Worm (Caenorhabditis elegans) whole organism, early embryonic: Measurements from ENCODE around the gene T10G3.1.
A peak's percentile ranks its signal among the peaks of the same experiment; 100 is the strongest.

ENCODE experiments used
- B0310.2 ChIP-seq: sonication (generic microtip); optimal IDR thresholded peaks from 2 replicates; lab custom pipeline; 2016; ENCODE audit warnings: mild to moderate bottlenecking, missing genetic modification characterization, missing compliant biosample characterization
- F13C5.2 ChIP-seq: sonication (generic microtip); optimal IDR thresholded peaks from 2 replicates; lab custom pipeline; 2017; ENCODE audit warnings: mild to moderate bottlenecking, missing genetic modification characterization, inconsistent platforms, missing compliant biosample characterization
- aly-1 ChIP-seq: sonication (generic microtip); optimal IDR thresholded peaks from 2 replicates; lab custom pipeline; 2016; ENCODE audit warnings: missing genetic modification characterization, missing compliant biosample characterization
- ama-1 ChIP-seq: fragments of 150-350 bp; optimal IDR thresholded peaks from 2 replicates; lab custom pipeline; 2014
- ceh-13 ChIP-seq: fragments of 200-800 bp; sonication (Bioruptor generic); optimal IDR thresholded peaks from 2 replicates; lab custom pipeline; 2018; ENCODE audit warnings: mild to moderate bottlenecking, missing genetic modification characterization, missing compliant biosample characterization
- ceh-36 ChIP-seq: sonication (generic microtip); optimal IDR thresholded peaks from 2 replicates; lab custom pipeline; 2016; ENCODE audit warnings: missing genetic modification characterization, inconsistent platforms, missing compliant biosample characterization
- ets-7 ChIP-seq: sonication (generic microtip); optimal IDR thresholded peaks from 2 replicates; lab custom pipeline; 2016; ENCODE audit warnings: missing genotype, missing genetic modification characterization, missing compliant biosample characterization
- flt-1 ChIP-seq: fragments of 200-800 bp; sonication (Bioruptor generic); IDR thresholded peaks from 2 replicates; pipeline ENCODE4 v1.3.6; 2022; ENCODE audit warnings: missing genetic modification characterization, missing compliant biosample characterization
- hmbx-1 ChIP-seq: sonication (generic microtip); optimal IDR thresholded peaks from 2 replicates; lab custom pipeline; 2016; ENCODE audit warnings: mild to moderate bottlenecking, missing genetic modification characterization, missing compliant biosample characterization
- hmg-4 ChIP-seq: fragments of 200-800 bp; sonication (Bioruptor generic); optimal IDR thresholded peaks from 2 replicates; lab custom pipeline; 2018; ENCODE audit warnings: mild to moderate bottlenecking, missing genetic modification characterization, missing compliant biosample characterization
- hnd-1 ChIP-seq: sonication (generic microtip); optimal IDR thresholded peaks from 2 replicates; lab custom pipeline; 2016; ENCODE audit warnings: missing genetic modification characterization, missing compliant biosample characterization
- pes-1 ChIP-seq: fragments of 200-800 bp; sonication (Bioruptor generic); IDR thresholded peaks from 2 replicates; pipeline ENCODE4 v1.3.6; 2022; ENCODE audit warnings: missing genetic modification reagents, missing genetic modification characterization, missing compliant biosample characterization
- scrt-1 ChIP-seq: fragments of 200-800 bp; sonication (Bioruptor generic); IDR thresholded peaks from 2 replicates; pipeline ENCODE4 v1.3.6; 2022; ENCODE audit warnings: missing genetic modification characterization, missing compliant biosample characterization
- sea-1 ChIP-seq: fragments of 200-800 bp; sonication (Bioruptor generic); conservative IDR thresholded peaks from 2 replicates; pipeline ENCODE4 v1.3.6; 2022; ENCODE audit warnings: missing genetic modification characterization, missing compliant biosample characterization
- tbx-11 ChIP-seq: fragments of 200-800 bp; sonication (Bioruptor generic); IDR thresholded peaks from 2 replicates; pipeline ENCODE4 v1.3.6; 2022; ENCODE audit warnings: missing genetic modification characterization, missing compliant biosample characterization
- tbx-37 ChIP-seq: fragments of 200-800 bp; sonication (Bioruptor generic); conservative IDR thresholded peaks from 2 replicates; pipeline ENCODE4 v1.3.6; 2022; ENCODE audit warnings: missing genetic modification reagents, missing genetic modification characterization, missing compliant biosample characterization
- tra-4 ChIP-seq: sonication (generic microtip); optimal IDR thresholded peaks from 2 replicates; lab custom pipeline; 2017; ENCODE audit warnings: missing genetic modification characterization, missing compliant biosample characterization

T10G3.1 gene

ce11 chrV:13497322-13497847 is 23.9 kb upstream of the T10G3.1 start, which contains the start of the genes eea-1 and gut-2:
Gene eea-1 (minus strand): TSS chrV:13497372.
Gene gut-2 (plus strand): TSS chrV:13497690.
- peak; percentile 66 for TF ChIP-seq F13C5.2 (tag; lab: Kevin White, UChicago)
- TF ChIP-seq sea-1 (GFP tag; lab: Robert Waterston, UW) = no peak
- no peak for TF ChIP-seq ceh-36 (tag; lab: Kevin White, UChicago)
- TF ChIP-seq B0310.2 (tag; lab: Kevin White, UChicago) = no peak
- TF ChIP-seq pes-1 (GFP tag; lab: Robert Waterston, UW) = no peak
- TF ChIP-seq hmg-4 = no peak
- no peak for TF ChIP-seq ama-1 (lab: Kevin White, UChicago)

DNA sequence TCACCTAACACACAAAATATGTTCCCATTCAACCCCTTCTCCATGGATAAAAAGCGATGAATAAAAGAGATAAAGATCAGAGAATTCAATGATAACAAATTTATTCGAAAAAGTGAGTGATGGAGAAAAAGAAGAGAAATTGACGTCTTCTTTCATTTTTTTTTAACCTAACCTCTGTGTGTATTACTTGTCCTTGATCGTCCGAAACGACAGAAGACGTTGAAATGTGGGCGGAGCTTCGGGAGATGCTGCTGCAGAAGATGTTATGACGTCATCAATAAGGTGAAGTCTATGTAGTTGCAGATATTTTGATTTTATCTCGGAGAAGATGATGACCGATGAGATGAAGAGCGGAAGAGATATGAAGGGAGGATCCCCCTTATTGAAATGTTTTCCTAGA is 16.4 kb upstream of the T10G3.1 start, which contains the start of gene T10G3.3:
TSS of gene T10G3.3 (minus strand) at position 370 of the 400 bp plus-strand sequence.
- no peak for TF ChIP-seq ets-7 (tag; lab: Kevin White, UChicago)
- TF ChIP-seq scrt-1 (GFP tag; lab: Robert Waterston, UW) = no peak
- no peak for TF ChIP-seq pes-1 (GFP tag; lab: Robert Waterston, UW)
- no peak for TF ChIP-seq B0310.2 (tag; lab: Kevin White, UChicago)

DNA sequence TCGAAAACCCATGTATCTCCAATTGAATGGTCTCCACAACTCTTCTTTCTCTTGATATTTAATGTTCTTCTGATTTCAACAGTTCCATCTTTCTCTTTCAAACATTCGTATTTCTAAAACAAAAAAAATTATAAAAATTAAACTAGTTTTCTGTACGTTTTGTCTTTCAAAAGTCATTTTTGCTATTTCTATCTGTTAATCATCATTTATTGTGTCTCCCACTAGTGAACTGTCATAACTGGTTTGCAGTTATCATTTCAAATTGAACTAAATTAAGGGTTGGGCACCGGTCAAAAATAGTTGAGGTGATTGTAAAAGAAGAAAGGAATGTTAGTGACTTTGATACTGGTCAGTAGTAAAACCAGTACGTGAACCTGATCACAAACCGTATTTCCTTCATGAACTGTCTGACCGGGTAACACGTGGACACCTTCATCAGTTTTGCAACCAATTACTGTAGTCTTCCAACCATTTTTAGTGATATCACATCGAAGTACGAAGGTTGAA is 14.9 kb upstream of the T10G3.1 start:
- no peak for TF ChIP-seq B0310.2 (tag; lab: Kevin White, UChicago)
- no peak for TF ChIP-seq ets-7 (tag; lab: Kevin White, UChicago)
- TF ChIP-seq tbx-11 (GFP tag; lab: Robert Waterston, UW) = no peak
- TF ChIP-seq tra-4 (tag; lab: Kevin White, UChicago) = no peak
- no peak for TF ChIP-seq ceh-36 (tag; lab: Kevin White, UChicago)
- TF ChIP-seq flt-1 = no peak
- TF ChIP-seq sea-1 (GFP tag; lab: Robert Waterston, UW) = no peak
- no peak for TF ChIP-seq ceh-13
- TF ChIP-seq scrt-1 (GFP tag; lab: Robert Waterston, UW) = no peak
- TF ChIP-seq pes-1 (GFP tag; lab: Robert Waterston, UW) = no peak
- TF ChIP-seq hnd-1 = no peak
- TF ChIP-seq ama-1 (lab: Kevin White, UChicago) = no peak
- no peak for TF ChIP-seq hmg-4
- no peak for TF ChIP-seq tbx-37 (GFP tag; lab: Robert Waterston, UW)
- TF ChIP-seq hmbx-1 (tag; lab: Kevin White, UChicago) = no peak

DNA sequence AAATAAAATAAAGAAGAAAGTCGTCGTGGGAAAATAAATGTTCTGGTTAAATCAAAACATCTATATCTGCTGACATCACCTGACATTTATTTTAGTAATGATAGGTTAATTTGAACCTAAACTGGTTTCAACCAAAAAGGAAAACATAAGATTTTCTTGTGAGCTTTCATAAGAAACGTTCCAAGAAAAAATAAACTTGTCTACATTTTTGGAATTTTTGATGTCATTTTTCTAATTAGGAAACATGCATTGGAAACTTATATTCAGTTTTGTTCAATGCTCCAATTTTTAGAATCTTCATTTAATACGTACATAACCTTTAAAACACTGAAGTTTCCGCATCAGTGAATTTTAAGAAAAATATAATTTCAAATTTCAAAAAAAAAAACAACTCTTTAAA is 12.3 kb upstream of the T10G3.1 start:
- TF ChIP-seq ceh-36 (tag; lab: Kevin White, UChicago) = no peak
- no peak for TF ChIP-seq ets-7 (tag; lab: Kevin White, UChicago)
- no peak for TF ChIP-seq hmbx-1 (tag; lab: Kevin White, UChicago)
- no peak for TF ChIP-seq tbx-37 (GFP tag; lab: Robert Waterston, UW)
- TF ChIP-seq ama-1 (lab: Kevin White, UChicago) = no peak
- TF ChIP-seq aly-1 = no peak
- TF ChIP-seq ceh-13 = no peak

- no peak for TF ChIP-seq ets-7 (tag; lab: Kevin White, UChicago)
Observed at ce11 chrV:13484339-13484738, 10.9 kb upstream of the T10G3.1 start, which contains the start of gene T10G3.4. Gene T10G3.4 (minus strand): TSS chrV:13484439.

DNA sequence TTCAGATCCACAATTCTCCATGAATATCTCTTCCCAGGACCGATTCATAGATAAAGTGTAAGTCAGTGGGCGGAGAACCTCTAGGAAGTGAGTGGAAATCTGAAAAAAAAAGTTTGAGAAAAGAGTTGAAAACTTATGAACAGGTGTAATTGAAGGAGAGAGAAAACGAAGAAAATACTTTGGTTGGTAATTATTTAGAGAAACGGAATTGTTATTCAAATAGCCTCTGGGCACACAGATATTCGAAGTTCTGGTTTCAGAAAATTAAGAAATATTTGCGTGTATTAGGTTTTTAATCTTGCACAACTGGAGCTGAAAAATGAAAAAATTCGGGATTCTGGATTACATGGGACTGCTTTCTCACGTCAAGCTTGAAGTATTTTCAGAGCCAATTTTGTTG is 6.3 kb upstream of the T10G3.1 start, which contains the start of gene T10G3.2:
TSS of gene T10G3.2 (minus strand) at position 101 of the 400 bp plus-strand sequence.
- TF ChIP-seq ets-7 (tag; lab: Kevin White, UChicago) (no peak), hmbx-1 (tag; lab: Kevin White, UChicago) (no peak), ama-1 (lab: Kevin White, UChicago) (no peak), F13C5.2 (tag; lab: Kevin White, UChicago) (no peak), tbx-11 (GFP tag; lab: Robert Waterston, UW) (no peak)

DNA sequence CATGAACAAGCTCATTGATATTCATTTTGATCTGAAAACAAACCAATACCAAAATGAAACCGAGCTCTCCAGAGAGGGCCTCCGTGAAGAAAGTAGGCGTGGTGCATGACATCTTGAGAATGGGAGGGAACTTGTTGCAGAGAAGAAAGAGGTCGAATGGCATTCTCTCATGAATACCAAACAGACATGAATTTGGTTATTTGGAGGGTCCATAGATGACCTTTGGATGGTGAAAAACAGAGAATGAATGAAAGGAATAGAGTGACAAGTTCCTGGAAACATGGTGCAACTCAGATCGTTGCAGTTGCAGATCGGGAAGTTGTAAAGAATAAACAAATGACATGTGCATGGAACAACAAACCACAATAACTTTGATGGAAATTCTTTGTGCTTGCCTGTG is 2.9 kb upstream of the T10G3.1 start, which contains the start of gene T10G3.8:
TSS of gene T10G3.8 (minus strand) at position 101 of the 400 bp plus-strand sequence.
- no peak for TF ChIP-seq F13C5.2 (tag; lab: Kevin White, UChicago)
- no peak for TF ChIP-seq ceh-36 (tag; lab: Kevin White, UChicago)
- no peak for TF ChIP-seq ama-1 (lab: Kevin White, UChicago)
- no peak for TF ChIP-seq tbx-11 (GFP tag; lab: Robert Waterston, UW)
- TF ChIP-seq scrt-1 (GFP tag; lab: Robert Waterston, UW) = no peak
- no peak for TF ChIP-seq sea-1 (GFP tag; lab: Robert Waterston, UW)
- TF ChIP-seq flt-1 = no peak
- TF ChIP-seq B0310.2 (tag; lab: Kevin White, UChicago) = no peak

DNA sequence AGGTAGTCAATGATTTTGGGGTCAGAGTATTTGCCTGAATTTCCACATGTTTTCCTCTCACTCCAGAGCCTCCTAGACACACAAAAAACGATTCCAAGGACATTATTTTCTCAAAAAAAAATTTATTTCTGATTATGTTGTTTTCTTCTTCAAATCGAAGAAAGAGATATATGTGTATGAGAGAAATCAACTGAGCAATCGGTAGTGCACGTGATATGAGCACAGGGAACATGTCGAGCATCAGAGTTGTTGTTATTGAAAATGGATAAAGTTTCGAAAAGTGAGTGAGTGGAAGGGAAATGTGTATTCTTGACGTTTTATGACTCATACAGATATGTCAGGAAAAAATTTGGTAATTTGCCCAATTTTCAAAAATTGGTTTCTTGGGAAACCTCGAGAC is 1.4 kb downstream of the T10G3.1 start:
- TF ChIP-seq hmbx-1 (tag; lab: Kevin White, UChicago) (no peak), F13C5.2 (tag; lab: Kevin White, UChicago) (no peak), pes-1 (GFP tag; lab: Robert Waterston, UW) (no peak), sea-1 (GFP tag; lab: Robert Waterston, UW) (no peak), hmg-4 (no peak), ets-7 (tag; lab: Kevin White, UChicago) (no peak), flt-1 (no peak), aly-1 (no peak), tbx-37 (GFP tag; lab: Robert Waterston, UW) (no peak), scrt-1 (GFP tag; lab: Robert Waterston, UW) (no peak), tbx-11 (GFP tag; lab: Robert Waterston, UW) (no peak), ceh-13 (no peak), hnd-1 (no peak), B0310.2 (tag; lab: Kevin White, UChicago) (no peak)
